Worm (Caenorhabditis elegans): Measurements from ENCODE around the gene nspb-6.

DNA sequence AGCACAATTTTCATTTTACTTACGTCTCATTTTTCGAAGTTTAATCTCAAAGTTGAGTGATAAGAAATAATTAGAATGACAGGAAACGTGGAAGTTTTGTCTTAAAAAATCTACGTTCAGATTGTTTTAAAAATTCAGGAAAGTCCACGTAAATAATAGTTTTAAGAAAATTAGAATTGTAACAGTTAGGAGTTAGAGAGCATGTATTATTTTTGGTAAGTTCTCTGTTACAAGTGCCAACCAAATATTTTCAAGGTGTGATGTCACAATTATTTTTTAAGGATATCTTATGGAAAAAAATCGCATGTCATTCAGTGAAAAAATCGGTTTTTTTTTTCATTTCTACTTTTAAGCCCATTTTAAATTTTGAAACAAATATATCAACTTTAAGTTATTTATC lies 10.8 kb upstream of the nspb-6 start, which contains the start of gene H04M03.11:
- TF ChIP-seq unc-98 (GFP tag; IDR thresholded peaks at IDR 0.05) (no peak), ces-1 (GFP tag; optimal IDR thresholded peaks at IDR 0.05) (no peak), elt-3 (tag; optimal IDR thresholded peaks at IDR 0.05) (no peak), fos-1 (tag; optimal IDR thresholded peaks at IDR 0.05) (no peak), fkh-10 (GFP tag; optimal IDR thresholded peaks at IDR 0.05) (no peak)
